Worm (Caenorhabditis elegans): ENCODE measurements around the gene vglu-3.

Gene vglu-3

DNA sequence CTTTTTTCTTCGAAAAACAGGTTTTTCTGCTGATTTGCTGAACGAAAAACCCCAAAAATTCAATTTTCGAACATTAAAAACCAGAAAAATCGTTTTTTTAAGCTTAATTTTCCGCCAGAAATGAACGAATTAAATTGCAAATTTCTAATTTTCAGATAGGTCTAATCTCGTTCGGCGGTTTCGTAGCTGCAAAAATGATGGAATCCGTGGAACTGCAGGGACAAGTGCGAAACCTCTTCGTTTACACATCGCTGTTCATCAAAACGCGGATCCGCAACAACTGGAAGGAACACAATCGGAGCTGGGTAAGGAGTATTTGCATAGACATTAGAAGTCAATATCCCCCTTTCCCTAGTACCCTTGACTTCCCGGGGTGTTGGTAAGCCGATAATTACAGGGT lies 35.9 kb downstream of the vglu-3 start:
- TF ChIP-seq pha-4 (tag; optimal IDR thresholded peaks at IDR 0.05) (no peak), bed-3 (GFP tag; optimal IDR thresholded peaks at IDR 0.05) (no peak), sptf-1 (tag; optimal IDR thresholded peaks at IDR 0.05) (no peak), mep-1 (tag; optimal IDR thresholded peaks at IDR 0.05) (no peak)

- no peak for TF ChIP-seq M03D4.4 (tag; optimal IDR thresholded peaks at IDR 0.05)
- TF ChIP-seq nhr-12 (tag; optimal IDR thresholded peaks at IDR 0.05), result no peak
- no peak for TF ChIP-seq ceh-43 (GFP tag; optimal IDR thresholded peaks at IDR 0.05)
- TF ChIP-seq sptf-1 (tag; optimal IDR thresholded peaks at IDR 0.05), result no peak
- no peak for TF ChIP-seq lin-13 (tag; optimal IDR thresholded peaks at IDR 0.05)
- TF ChIP-seq tbx-8 (GFP tag; optimal IDR thresholded peaks at IDR 0.05), result no peak
- no peak for TF ChIP-seq ham-2 (GFP tag; optimal IDR thresholded peaks at IDR 0.05)
- no peak for TF ChIP-seq drap-1 (GFP tag; optimal IDR thresholded peaks at IDR 0.05)
- no peak for TF ChIP-seq nhr-28 (tag; optimal IDR thresholded peaks at IDR 0.05)
- TF ChIP-seq ceh-39 (tag; optimal IDR thresholded peaks at IDR 0.05), result no peak
- TF ChIP-seq cnd-1 (tag; optimal IDR thresholded peaks at IDR 0.05), result no peak
- TF ChIP-seq lsy-2 (tag; optimal IDR thresholded peaks at IDR 0.05), result no peak
- no peak for TF ChIP-seq unc-39 (tag; optimal IDR thresholded peaks at IDR 0.05)
- TF ChIP-seq nhr-237 (tag; optimal IDR thresholded peaks at IDR 0.05), result no peak
- no peak for TF ChIP-seq nhr-2 (tag; optimal IDR thresholded peaks at IDR 0.05)
- no peak for TF ChIP-seq hlh-1 (tag; optimal IDR thresholded peaks at IDR 0.05)
- TF ChIP-seq nhr-76 (tag; optimal IDR thresholded peaks at IDR 0.05), result no peak
- no peak for TF ChIP-seq mls-2 (tag; optimal IDR thresholded peaks at IDR 0.05)
- no peak for TF ChIP-seq lin-32 (GFP tag; optimal IDR thresholded peaks at IDR 0.05)
- TF ChIP-seq unc-62 (GFP tag; optimal IDR thresholded peaks at IDR 0.05), result no peak
Observed at ce11 chrIII:10337508-10338166, 37.5 kb downstream of the vglu-3 start, which contains the start of gene ttr-15. TSS of gene ttr-15 (plus strand) at chrIII:10337847.

DNA sequence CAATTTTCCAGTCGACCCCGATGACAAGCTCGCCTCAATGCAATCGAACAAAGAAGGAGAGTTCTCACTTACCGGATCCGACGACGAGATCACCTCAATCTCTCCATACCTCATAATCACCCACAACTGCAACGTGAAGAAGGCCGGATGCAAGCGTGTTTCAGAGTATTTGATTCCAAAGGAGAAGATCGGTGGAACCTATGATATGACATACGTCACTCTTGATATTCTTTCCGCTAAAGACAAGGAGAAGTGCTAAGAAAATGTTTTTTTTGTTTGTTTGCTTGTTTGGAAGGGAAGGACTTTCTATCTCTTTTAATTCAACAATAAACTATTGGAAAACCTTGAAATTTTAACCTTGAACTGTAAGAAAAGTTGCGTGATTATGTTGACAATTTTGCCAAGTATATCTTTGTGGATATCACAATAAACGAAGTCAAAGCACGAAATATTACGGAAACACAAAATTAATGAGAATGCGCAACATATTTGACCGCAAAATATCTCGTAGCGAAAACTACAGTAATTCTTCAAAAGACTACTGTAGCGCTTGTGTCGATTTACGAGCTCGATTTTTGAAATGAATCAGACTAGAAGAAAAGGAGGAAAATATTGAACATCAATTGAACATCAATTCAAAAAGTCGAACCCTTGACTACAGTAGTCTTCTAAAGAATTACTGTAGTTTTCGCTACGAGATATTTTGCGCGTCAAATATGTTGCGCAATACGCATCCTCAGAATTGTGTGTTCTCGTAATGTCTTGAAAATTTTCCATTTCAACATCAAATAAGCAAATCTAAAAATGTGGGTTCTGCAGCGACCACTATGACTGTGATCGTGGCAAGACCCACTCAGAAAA lies 39.0 kb downstream of the vglu-3 start:
- TF ChIP-seq zip-8 (tag; optimal IDR thresholded peaks at IDR 0.05), result peak; percentile 89
- TF ChIP-seq snpc-4 (tag; optimal IDR thresholded peaks at IDR 0.05), result no peak
- no peak for TF ChIP-seq sptf-1 (tag; optimal IDR thresholded peaks at IDR 0.05)

DNA sequence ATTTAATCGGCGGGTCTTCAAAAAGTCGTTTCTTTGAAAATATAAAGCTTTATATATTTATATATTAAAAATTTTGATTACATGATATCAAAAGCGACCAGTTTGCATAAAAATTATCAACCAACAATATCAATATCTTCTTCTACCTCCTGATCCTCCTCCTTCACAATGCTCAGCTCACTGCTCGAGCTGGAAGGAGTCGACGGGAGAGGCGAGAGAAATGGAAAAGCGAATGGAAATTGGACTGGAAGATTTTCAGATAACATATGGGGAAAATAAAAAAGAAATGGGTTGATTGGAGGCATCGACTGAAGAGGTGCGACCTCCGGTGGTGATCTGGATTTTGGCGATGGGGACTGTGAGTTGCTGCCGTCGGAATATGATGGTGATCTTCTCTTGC lies 39.8 kb downstream of the vglu-3 start:
- TF ChIP-seq lin-13 (tag; optimal IDR thresholded peaks at IDR 0.05) (no peak), drap-1 (GFP tag; optimal IDR thresholded peaks at IDR 0.05) (no peak), M03D4.4 (tag; optimal IDR thresholded peaks at IDR 0.05) (no peak)

DNA sequence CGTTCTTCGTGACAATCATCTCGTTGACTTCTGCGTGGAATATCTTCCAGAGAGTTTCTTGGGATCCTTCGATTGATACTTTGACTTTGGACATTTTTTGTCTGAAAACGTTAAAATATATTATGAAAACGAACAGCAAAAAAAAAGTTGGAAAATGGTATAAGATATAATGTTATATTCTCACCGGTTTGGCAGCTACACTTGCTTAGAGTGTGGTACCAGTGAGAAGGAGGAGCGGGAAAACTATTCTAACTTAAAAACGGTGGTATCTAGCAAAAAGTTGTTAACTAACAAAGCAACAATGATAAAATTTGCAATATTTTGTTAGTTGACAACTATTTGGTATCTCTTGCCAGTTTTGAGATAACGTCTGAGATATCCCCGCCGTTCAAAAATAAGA lies 41.6 kb downstream of the vglu-3 start, which contains the start of gene tbx-9:
TSS of gene tbx-9 (minus strand) at position 101 of the 400 bp plus-strand sequence.
- no peak for TF ChIP-seq nhr-2 (tag; optimal IDR thresholded peaks at IDR 0.05)
- no peak for TF ChIP-seq M03D4.4 (tag; optimal IDR thresholded peaks at IDR 0.05)
- no peak for TF ChIP-seq ceh-39 (tag; optimal IDR thresholded peaks at IDR 0.05)
- TF ChIP-seq sptf-1 (tag; optimal IDR thresholded peaks at IDR 0.05), result no peak
- TF ChIP-seq ztf-11 (tag; optimal IDR thresholded peaks at IDR 0.05), result no peak
- no peak for TF ChIP-seq nhr-12 (tag; optimal IDR thresholded peaks at IDR 0.05)
- no peak for TF ChIP-seq pha-4 (tag; optimal IDR thresholded peaks at IDR 0.05)
- TF ChIP-seq unc-120 (tag; optimal IDR thresholded peaks at IDR 0.05; ENCODE audit: poor library complexity, severe bottlenecking), result no peak
- no peak for TF ChIP-seq mep-1 (tag; optimal IDR thresholded peaks at IDR 0.05)
- no peak for TF ChIP-seq lin-32 (GFP tag; optimal IDR thresholded peaks at IDR 0.05)
- no peak for TF ChIP-seq cnd-1 (tag; optimal IDR thresholded peaks at IDR 0.05)
- TF ChIP-seq snpc-4 (tag; optimal IDR thresholded peaks at IDR 0.05), result no peak
- no peak for TF ChIP-seq lsy-2 (tag; optimal IDR thresholded peaks at IDR 0.05)
- TF ChIP-seq bed-3 (GFP tag; optimal IDR thresholded peaks at IDR 0.05), result no peak
- TF ChIP-seq flh-1 (GFP tag; optimal IDR thresholded peaks at IDR 0.05), result no peak

ce11 chrIII:10344762-10345161 lies 44.6 kb downstream of the vglu-3 start:
- TF ChIP-seq nhr-2 (tag; optimal IDR thresholded peaks at IDR 0.05) (peak; percentile 5), unc-62 (GFP tag; optimal IDR thresholded peaks at IDR 0.05) (peak; percentile 63), elt-1 (tag; optimal IDR thresholded peaks at IDR 0.05; ENCODE audit: borderline replicate concordance, insufficient read depth) (peak; percentile 83), sptf-1 (tag; optimal IDR thresholded peaks at IDR 0.05) (no peak)

Measured in whole organism, mixed stage, embryonic.